Worm (Caenorhabditis elegans) whole organism, L3 larva: Measurements from ENCODE around the gene Y75B8A.28.

ENCODE experiments used
- R02D3.7 ChIP-seq: fragments of 150-350 bp; optimal IDR thresholded peaks from 2 replicates; lab custom pipeline; 2014; ENCODE audit warnings: missing biosample characterization, missing genetic modification characterization
- ZK546.5 ChIP-seq: sonication (generic microtip); optimal IDR thresholded peaks from 2 replicates; lab custom pipeline; 2017; ENCODE audit warnings: missing biosample characterization, missing genetic modification characterization
- aly-2 ChIP-seq: fragments of 150-350 bp; optimal IDR thresholded peaks from 2 replicates; lab custom pipeline; 2014; ENCODE audit warnings: missing biosample characterization, missing genetic modification characterization
- ama-1 ChIP-seq: fragments of 150-350 bp; optimal IDR thresholded peaks from 2 replicates; lab custom pipeline; 2018
- ceh-16 ChIP-seq: sonication (generic microtip); optimal IDR thresholded peaks from 2 replicates; lab custom pipeline; 2017; ENCODE audit warnings: missing biosample characterization, missing genetic modification characterization
- ceh-28 ChIP-seq: fragments of 150-350 bp; optimal IDR thresholded peaks from 2 replicates; lab custom pipeline; 2014; ENCODE audit warnings: missing biosample characterization, missing genetic modification reagents, missing genetic modification characterization
- ceh-82 ChIP-seq: fragments of 150-350 bp; optimal IDR thresholded peaks from 2 replicates; lab custom pipeline; 2014; ENCODE audit warnings: missing biosample characterization, missing genetic modification characterization
- ceh-9 ChIP-seq: sonication (generic microtip); optimal IDR thresholded peaks from 2 replicates; lab custom pipeline; 2018; ENCODE audit warnings: missing biosample characterization, missing genetic modification characterization
- daf-12 ChIP-seq: fragments of 150-350 bp; optimal IDR thresholded peaks from 2 replicates; lab custom pipeline; 2014; ENCODE audit warnings: missing biosample characterization, missing genetic modification reagents, missing genetic modification characterization
- egl-27 ChIP-seq: sonication (generic microtip); optimal IDR thresholded peaks from 4 replicates; lab custom pipeline; 2017; ENCODE audit warnings: missing biosample characterization, missing genetic modification reagents, missing genetic modification characterization
- egl-5 ChIP-seq: fragments of 150-350 bp; optimal IDR thresholded peaks from 2 replicates; lab custom pipeline; 2017; ENCODE audit warnings: missing biosample characterization, missing genetic modification reagents, missing genetic modification characterization, inconsistent platforms
- elt-1 ChIP-seq: fragments of 150-350 bp; optimal IDR thresholded peaks from 2 replicates; lab custom pipeline; 2014; ENCODE audit warnings: missing biosample characterization, missing genetic modification characterization
- elt-2 ChIP-seq: sonication (generic microtip); optimal IDR thresholded peaks from 2 replicates; lab custom pipeline; 2016; ENCODE audit warnings: missing genetic modification reagents, mild to moderate bottlenecking, missing genetic modification characterization, missing compliant biosample characterization
- elt-3 ChIP-seq, 3 experiments: fragments of 150-350 bp in 1 of 3; sonication (generic microtip) in 2 of 3; optimal IDR thresholded peaks; 2 replicates in 2 of 3; 4 replicates in 1 of 3; lab custom pipeline; 2014 to 2017; ENCODE audit warnings: missing biosample characterization in 3 of 3, missing genetic modification characterization in 3 of 3
- eor-1 ChIP-seq, 2 experiments: fragments of 150-350 bp; optimal IDR thresholded peaks; 2 replicates each; lab custom pipeline; 2014 to 2018; ENCODE audit warnings: missing biosample characterization in 2 of 2, missing genetic modification characterization in 2 of 2
- fkh-10 ChIP-seq: sonication (generic microtip); optimal IDR thresholded peaks from 2 replicates; lab custom pipeline; 2017; ENCODE audit warnings: missing biosample characterization, missing genetic modification reagents, missing genetic modification characterization
- fkh-2 ChIP-seq: fragments of 150-350 bp; optimal IDR thresholded peaks from 2 replicates; lab custom pipeline; 2014; ENCODE audit warnings: missing biosample characterization, missing genetic modification reagents, missing genetic modification characterization
- fos-1 ChIP-seq: fragments of 150-350 bp; optimal IDR thresholded peaks from 2 replicates; lab custom pipeline; 2014; ENCODE audit warnings: missing biosample characterization, missing genetic modification characterization
- hmg-11 ChIP-seq: sonication (generic microtip); optimal IDR thresholded peaks from 2 replicates; lab custom pipeline; 2016; ENCODE audit warnings: missing genetic modification characterization, missing compliant biosample characterization
- jun-1 ChIP-seq: fragments of 150-350 bp; optimal IDR thresholded peaks from 2 replicates; lab custom pipeline; 2014; ENCODE audit warnings: missing biosample characterization, missing genetic modification reagents, missing genetic modification characterization
- lin-15B ChIP-seq: fragments of 150-350 bp; optimal IDR thresholded peaks from 2 replicates; lab custom pipeline; 2014; ENCODE audit warnings: missing biosample characterization, missing genetic modification characterization
- lin-39 ChIP-seq: fragments of 150-350 bp; optimal IDR thresholded peaks from 2 replicates; lab custom pipeline; 2018; ENCODE audit warnings: missing biosample characterization, missing genetic modification reagents, missing genetic modification characterization
- lsy-12 ChIP-seq: sonication (generic microtip); optimal IDR thresholded peaks from 2 replicates; lab custom pipeline; 2016; ENCODE audit warnings: mild to moderate bottlenecking, missing genetic modification characterization, missing compliant biosample characterization
- mdl-1 ChIP-seq: fragments of 150-350 bp; optimal IDR thresholded peaks from 2 replicates; lab custom pipeline; 2014; ENCODE audit warnings: missing biosample characterization, missing genetic modification characterization
- mml-1 ChIP-seq: fragments of 150-350 bp; sonication (generic microtip); optimal IDR thresholded peaks from 3 replicates; lab custom pipeline; 2014; ENCODE audit warnings: missing biosample characterization, missing genetic modification characterization
- nfya-1 ChIP-seq: sonication (generic microtip); optimal IDR thresholded peaks from 2 replicates; lab custom pipeline; 2017; ENCODE audit warnings: missing genetic modification characterization, mild to moderate bottlenecking, missing compliant biosample characterization, antibody characterized with exemption, moderate library complexity; ENCODE audit not compliant: insufficient read depth
- nhr-11 ChIP-seq: fragments of 150-350 bp; optimal IDR thresholded peaks from 2 replicates; lab custom pipeline; 2014; ENCODE audit warnings: missing biosample characterization, missing genetic modification characterization
- nhr-12 ChIP-seq: fragments of 150-350 bp; optimal IDR thresholded peaks from 2 replicates; lab custom pipeline; 2014; ENCODE audit warnings: missing biosample characterization, missing genetic modification characterization
- nhr-23 ChIP-seq: fragments of 150-350 bp; optimal IDR thresholded peaks from 2 replicates; lab custom pipeline; 2014; ENCODE audit warnings: missing biosample characterization, missing genetic modification reagents, missing genetic modification characterization
- nhr-237 ChIP-seq: fragments of 150-350 bp; optimal IDR thresholded peaks from 2 replicates; lab custom pipeline; 2014; ENCODE audit warnings: missing biosample characterization, missing genetic modification characterization
- nhr-25 ChIP-seq: sonication (generic microtip); optimal IDR thresholded peaks from 2 replicates; lab custom pipeline; 2017; ENCODE audit warnings: missing biosample characterization, missing genetic modification characterization
- nhr-28 ChIP-seq: fragments of 150-350 bp; optimal IDR thresholded peaks from 2 replicates; lab custom pipeline; 2014; ENCODE audit warnings: missing biosample characterization, missing genetic modification characterization
- nhr-43 ChIP-seq: sonication (generic microtip); optimal IDR thresholded peaks from 2 replicates; lab custom pipeline; 2016; ENCODE audit warnings: mild to moderate bottlenecking, missing genetic modification characterization, missing compliant biosample characterization; ENCODE audit not compliant: poor library complexity, severe bottlenecking
- nhr-67 ChIP-seq: fragments of 150-350 bp; optimal IDR thresholded peaks from 2 replicates; lab custom pipeline; 2014; ENCODE audit warnings: missing biosample characterization, missing genetic modification characterization
- nhr-76 ChIP-seq: fragments of 150-350 bp; sonication (generic microtip); optimal IDR thresholded peaks from 5 replicates; lab custom pipeline; 2014; ENCODE audit warnings: missing biosample characterization, missing genetic modification characterization
- nhr-77 ChIP-seq: fragments of 150-350 bp; optimal IDR thresholded peaks from 2 replicates; lab custom pipeline; 2014; ENCODE audit warnings: missing biosample characterization, missing genetic modification characterization
- pha-4 ChIP-seq: fragments of 150-350 bp; optimal IDR thresholded peaks from 2 replicates; lab custom pipeline; 2014; ENCODE audit warnings: missing biosample characterization, missing genetic modification reagents, missing genetic modification characterization
- pqm-1 ChIP-seq: fragments of 150-350 bp; optimal IDR thresholded peaks from 2 replicates; lab custom pipeline; 2017; ENCODE audit warnings: missing biosample characterization, missing genetic modification characterization, inconsistent platforms
- sea-2 ChIP-seq: fragments of 150-350 bp; sonication (generic microtip); optimal IDR thresholded peaks from 4 replicates; lab custom pipeline; 2014; ENCODE audit warnings: missing biosample characterization, missing genetic modification reagents, missing genetic modification characterization
- skn-1 ChIP-seq: fragments of 150-350 bp; optimal IDR thresholded peaks from 2 replicates; lab custom pipeline; 2014; ENCODE audit warnings: missing biosample characterization, missing genetic modification characterization
- snpc-4 ChIP-seq: fragments of 150-350 bp; optimal IDR thresholded peaks from 2 replicates; lab custom pipeline; 2014; ENCODE audit warnings: missing biosample characterization, missing genetic modification characterization
- tbx-2 ChIP-seq: sonication (generic microtip); optimal IDR thresholded peaks from 2 replicates; lab custom pipeline; 2016; ENCODE audit warnings: mild to moderate bottlenecking, missing genetic modification characterization, missing compliant biosample characterization
- unc-39 ChIP-seq: sonication (generic microtip); optimal IDR thresholded peaks from 4 replicates; lab custom pipeline; 2017; ENCODE audit warnings: missing biosample characterization, missing genetic modification characterization
- unc-62 ChIP-seq: fragments of 150-350 bp; sonication (generic microtip); optimal IDR thresholded peaks from 4 replicates; lab custom pipeline; 2014; ENCODE audit warnings: missing biosample characterization, missing genetic modification reagents, missing genetic modification characterization
- zag-1 ChIP-seq: fragments of 150-350 bp; optimal IDR thresholded peaks from 2 replicates; lab custom pipeline; 2014; ENCODE audit warnings: missing biosample characterization, missing genetic modification characterization
- ztf-11 ChIP-seq: fragments of 150-350 bp; optimal IDR thresholded peaks from 2 replicates; lab custom pipeline; 2014; ENCODE audit warnings: missing biosample characterization, missing genetic modification characterization
- ztf-4 ChIP-seq: fragments of 150-350 bp; optimal IDR thresholded peaks from 2 replicates; lab custom pipeline; 2014; ENCODE audit warnings: missing biosample characterization, missing genetic modification characterization

Y75B8A.28 gene

ce11 chrIII:12369476-12369875, 50.6 kb downstream of the Y75B8A.28 start:
- TF ChIP-seq aly-2 (tag; lab: Kevin White, UChicago): no peak
- TF ChIP-seq mml-1: no peak
- TF ChIP-seq nhr-77: no peak
- TF ChIP-seq zag-1 (tag; lab: Kevin White, UChicago): no peak
- no peak for TF ChIP-seq ceh-9 (tag; lab: Kevin White, UChicago)
- peak; percentile 55 for TF ChIP-seq lin-15B (tag; lab: Kevin White, UChicago)
- no peak for TF ChIP-seq daf-12 (tag; lab: Kevin White, UChicago)
- TF ChIP-seq fkh-2 (tag; lab: Kevin White, UChicago): no peak
- TF ChIP-seq ceh-16 (tag; lab: Kevin White, UChicago): no peak
- TF ChIP-seq nfya-1: peak; percentile 77
- TF ChIP-seq unc-62 (GFP tag; lab: Kevin White, UChicago): no peak
- peak; percentile 52 for TF ChIP-seq ama-1 (lab: Kevin White, UChicago)
- TF ChIP-seq ceh-82 (tag; lab: Kevin White, UChicago): no peak
- TF ChIP-seq lsy-12: no peak
- no peak for TF ChIP-seq ztf-4 (tag; lab: Kevin White, UChicago)
- no peak for TF ChIP-seq sea-2
- TF ChIP-seq nhr-43 (tag; lab: Kevin White, UChicago): no peak
- TF ChIP-seq lin-39 (tag; lab: Kevin White, UChicago): peak; percentile 73
- no peak for TF ChIP-seq skn-1 (tag; lab: Kevin White, UChicago)
- peak; percentile 31 for TF ChIP-seq nhr-25 (tag; lab: Kevin White, UChicago)
- peak; percentile 73 for TF ChIP-seq hmg-11 (tag; lab: Kevin White, UChicago)
- TF ChIP-seq elt-2 (tag; lab: Kevin White, UChicago): no peak
- TF ChIP-seq nhr-67: no peak
- TF ChIP-seq pha-4 (tag; lab: Kevin White, UChicago): no peak
- peak; percentile 3 for TF ChIP-seq fkh-10 (GFP tag; lab: Kevin White, UChicago)
- no peak for TF ChIP-seq R02D3.7 (tag; lab: Kevin White, UChicago)
- TF ChIP-seq elt-3 (tag; optimal IDR thresholded peaks at IDR 0.05; lab: Kevin White, UChicago): no peak
- no peak for TF ChIP-seq eor-1 (tag; optimal IDR thresholded peaks at IDR 0.05; lab: Kevin White, UChicago)
- TF ChIP-seq egl-27 (tag; lab: Kevin White, UChicago): no peak
- no peak for TF ChIP-seq nhr-11 (tag; lab: Kevin White, UChicago)
- no peak for TF ChIP-seq ztf-11 (tag; lab: Kevin White, UChicago)
- TF ChIP-seq ZK546.5: no peak
- TF ChIP-seq pqm-1: no peak
- TF ChIP-seq fos-1 (tag; lab: Kevin White, UChicago): no peak
- TF ChIP-seq ceh-28 (tag; lab: Kevin White, UChicago): no peak
- TF ChIP-seq nhr-76: no peak
- no peak for TF ChIP-seq unc-39 (tag; lab: Kevin White, UChicago)
- no peak for TF ChIP-seq egl-5
- no peak for TF ChIP-seq nhr-237 (tag; lab: Kevin White, UChicago)
- no peak for TF ChIP-seq nhr-28 (tag; lab: Kevin White, UChicago)
- no peak for TF ChIP-seq jun-1 (tag; lab: Kevin White, UChicago)
- TF ChIP-seq snpc-4: no peak
- no peak for TF ChIP-seq mdl-1 (tag; lab: Kevin White, UChicago)
- TF ChIP-seq nhr-12: no peak
- TF ChIP-seq elt-1 (tag; lab: Kevin White, UChicago): no peak
- TF ChIP-seq nhr-23 (tag; lab: Kevin White, UChicago): peak; percentile 58
- no peak for TF ChIP-seq tbx-2 (tag; lab: Kevin White, UChicago)
- TF ChIP-seq, all 47 proteins: peak for 8
